Fruit fly (Drosophila melanogaster): ENCODE data around the gene eIF4E5.

DNA sequence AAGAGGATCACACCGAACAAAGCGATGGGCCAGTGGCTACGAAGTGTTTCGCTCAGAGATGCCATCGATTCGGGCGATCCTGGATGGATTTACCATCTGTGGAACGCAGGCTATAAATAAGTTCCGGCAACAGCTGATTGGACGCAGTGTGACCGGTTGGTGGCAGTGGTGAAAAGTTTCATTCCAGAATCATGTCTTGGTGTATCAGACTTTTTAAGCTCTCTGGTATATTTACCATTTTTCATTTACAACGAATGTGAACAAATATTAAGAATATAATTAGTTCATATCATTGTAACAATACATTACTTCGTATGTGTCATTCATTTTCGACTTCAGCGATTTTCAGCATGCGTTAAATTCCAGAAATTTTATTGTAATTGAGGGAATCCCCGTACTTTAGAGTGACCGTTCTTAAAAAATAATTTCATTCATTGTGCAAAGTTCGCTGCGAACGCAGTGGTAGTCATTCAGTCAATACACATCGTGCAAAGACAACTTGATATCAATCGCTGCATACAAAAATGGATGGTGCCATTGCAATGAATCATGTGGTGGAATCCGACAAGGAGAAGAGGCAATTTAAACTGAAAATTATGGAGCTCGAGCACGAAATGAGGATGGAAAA is 20.4 kb downstream of the eIF4E5 start, which contains the start of gene Tmem43:
- TF ChIP-seq CTCF (optimal IDR thresholded peaks at IDR 0.05) (no peak), CG8478 (optimal IDR thresholded peaks at IDR 0.05) (no peak)

Data from S2 (cell line).